Fruit fly (Drosophila melanogaster) whole organism, adult: Measurements from ENCODE around the gene snf.
A peak's percentile ranks its signal among the peaks of the same experiment; 100 is the strongest.

Experiments used
- CG11617 ChIP-seq: fragments of 200-800 bp; sonication (Bioruptor generic); optimal IDR thresholded peaks from 2 replicates; lab custom pipeline; 2017; ENCODE audit warnings: mild to moderate bottlenecking, missing biosample characterization, missing genetic modification reagents, missing genetic modification characterization
- CG12768 ChIP-seq: fragments of 200-800 bp; sonication (Bioruptor generic); optimal IDR thresholded peaks from 2 replicates; lab custom pipeline; 2017; ENCODE audit warnings: missing biosample characterization, missing genetic modification characterization, mild to moderate bottlenecking, moderate library complexity, missing genetic modification reagents
- CG14711 ChIP-seq: fragments of 200-800 bp; sonication (Bioruptor generic); optimal IDR thresholded peaks from 2 replicates; lab custom pipeline; 2018; ENCODE audit warnings: missing biosample characterization, mild to moderate bottlenecking, missing genetic modification characterization, moderate library complexity
- CG1620 ChIP-seq: fragments of 200-800 bp; sonication (Bioruptor generic); optimal IDR thresholded peaks from 2 replicates; lab custom pipeline; 2016; ENCODE audit warnings: missing biosample characterization, missing genetic modification characterization
- CG33017 ChIP-seq: fragments of 200-800 bp; sonication (Bioruptor generic); optimal IDR thresholded peaks from 2 replicates; lab custom pipeline; 2018; ENCODE audit warnings: missing biosample characterization, mild to moderate bottlenecking, missing genetic modification characterization, moderate library complexity
- CG5204 ChIP-seq: fragments of 200-800 bp; sonication (Bioruptor generic); optimal IDR thresholded peaks from 2 replicates; lab custom pipeline; 2016; ENCODE audit warnings: missing biosample characterization, missing genetic modification characterization
- CG7045 ChIP-seq: fragments of 200-800 bp; sonication (Bioruptor generic); optimal IDR thresholded peaks from 2 replicates; lab custom pipeline; 2017; ENCODE audit warnings: missing biosample characterization, mild to moderate bottlenecking, missing genetic modification characterization
- CG7101 ChIP-seq: fragments of 200-800 bp; sonication (Bioruptor generic); optimal IDR thresholded peaks from 2 replicates; lab custom pipeline; 2018; ENCODE audit warnings: missing biosample characterization, mild to moderate bottlenecking, missing genetic modification characterization, moderate library complexity
- Clk ChIP-seq: fragments of 200-800 bp; sonication (Bioruptor generic); optimal IDR thresholded peaks from 2 replicates; lab custom pipeline; 2017; ENCODE audit warnings: missing biosample characterization, missing genetic modification characterization
- Crg-1 ChIP-seq: fragments of 200-800 bp; sonication (Bioruptor generic); optimal IDR thresholded peaks from 2 replicates; lab custom pipeline; 2016; ENCODE audit warnings: missing biosample characterization, missing genetic modification characterization
- Hr96 ChIP-seq: fragments of 200-800 bp; sonication (Bioruptor generic); optimal IDR thresholded peaks from 2 replicates; lab custom pipeline; 2016; ENCODE audit warnings: missing biosample characterization, missing genetic modification characterization
- Mnt ChIP-seq: fragments of 200-800 bp; sonication (Bioruptor generic); optimal IDR thresholded peaks from 2 replicates; lab custom pipeline; 2016; ENCODE audit warnings: missing biosample characterization, mild to moderate bottlenecking, missing genetic modification characterization
- bab1 ChIP-seq: fragments of 200-800 bp; sonication (Bioruptor generic); optimal IDR thresholded peaks from 3 replicates; lab custom pipeline; 2019; ENCODE audit warnings: missing biosample characterization, mild to moderate bottlenecking, missing genetic modification characterization, moderate library complexity
- cic ChIP-seq: fragments of 200-800 bp; sonication (Bioruptor generic); optimal IDR thresholded peaks from 2 replicates; lab custom pipeline; 2017; ENCODE audit warnings: missing biosample characterization, mild to moderate bottlenecking, missing genetic modification characterization, moderate library complexity
- cnc ChIP-seq, 2 experiments: fragments of >200 bp; optimal IDR thresholded peaks; 2 replicates each; lab custom pipeline; 2017
- kay ChIP-seq: fragments of 200-800 bp; sonication (Bioruptor generic); peaks from one replicate; lab custom pipeline; 2016; ENCODE audit warnings: missing biosample characterization, missing genetic modification characterization, borderline replicate concordance
- ovo ChIP-seq: fragments of 200-800 bp; sonication (Bioruptor generic); optimal IDR thresholded peaks from 2 replicates; lab custom pipeline; 2016; ENCODE audit warnings: missing biosample characterization, missing genetic modification characterization
- pad ChIP-seq: fragments of 200-800 bp; sonication (Bioruptor generic); optimal IDR thresholded peaks from 3 replicates; lab custom pipeline; 2017; ENCODE audit warnings: missing biosample characterization, missing genetic modification characterization, mild to moderate bottlenecking, moderate library complexity, missing genetic modification reagents
- tj ChIP-seq: fragments of 200-800 bp; sonication (Bioruptor generic); optimal IDR thresholded peaks from 3 replicates; lab custom pipeline; 2017; ENCODE audit warnings: missing biosample characterization, mild to moderate bottlenecking, missing genetic modification characterization, moderate library complexity
- toe ChIP-seq: fragments of 200-800 bp; sonication (Bioruptor generic); optimal IDR thresholded peaks from 2 replicates; lab custom pipeline; 2016; ENCODE audit warnings: missing biosample characterization, missing genetic modification characterization

Gene snf

DNA sequence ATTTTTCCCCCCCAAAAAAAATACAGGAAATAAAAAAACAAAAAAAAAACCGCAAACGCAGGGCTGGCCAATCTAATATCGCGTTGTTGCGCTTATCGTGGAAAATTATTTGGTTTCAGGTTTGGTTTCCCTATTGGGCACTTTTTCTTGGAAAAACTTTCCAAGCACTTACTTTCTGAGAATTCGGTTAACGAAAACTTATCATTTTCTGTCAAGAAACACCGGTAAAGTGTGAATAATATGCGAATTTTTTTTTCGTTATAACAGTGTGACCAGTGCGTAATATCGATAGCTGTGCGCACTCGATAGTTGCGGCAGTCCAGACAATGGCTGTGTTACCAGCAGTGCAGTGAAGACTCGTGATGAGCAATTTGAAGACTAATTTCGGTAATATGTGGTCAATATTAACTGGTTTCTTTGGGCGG, 13.4 kb downstream of the snf start, which contains the start of gene Rnp4F:
TSS of gene Rnp4F (minus strand) at position 238 of the 425 bp plus-strand sequence.
- TF ChIP-seq Mnt (GFP tag; lab: Kevin White, UChicago) (peak; percentile 84), CG7045 (GFP tag; lab: Kevin White, UChicago) (peak; percentile 28), CG7101 (tag; lab: Kevin White, UChicago) (peak; percentile 78), tj (GFP tag; lab: Kevin White, UChicago) (peak; percentile 73), pad (GFP tag; lab: Kevin White, UChicago) (peak; percentile 77), CG11617 (GFP tag; lab: Kevin White, UChicago) (peak; percentile 87), CG5204 (GFP tag; lab: Kevin White, UChicago) (peak; percentile 64), ovo (GFP tag; lab: Kevin White, UChicago) (peak; percentile 77), bab1 (peak; percentile 85), cic (no peak), Clk (GFP tag; lab: Kevin White, UChicago) (peak; percentile 34), CG12768 (GFP tag; lab: Kevin White, UChicago) (peak; percentile 50), Hr96 (GFP tag; lab: Kevin White, UChicago) (peak; percentile 91), CG14711 (peak; percentile 58), kay (no peak), CG1620 (peak; percentile 85), cnc (optimal IDR thresholded peaks at IDR 0.05; lab: Kevin White, UChicago) (no peak), CG33017 (tag; lab: Kevin White, UChicago) (peak; percentile 3), toe (GFP tag; lab: Kevin White, UChicago) (peak; percentile 81), Crg-1 (GFP tag; lab: Kevin White, UChicago) (peak; percentile 75)

dm6 chrX:5323636-5324035, 14.6 kb downstream of the snf start, which contains the start of gene Mcm3:
Gene Mcm3 (plus strand): TSS chrX:5323855.
- TF ChIP-seq CG5204 (GFP tag; lab: Kevin White, UChicago): no peak
- TF ChIP-seq bab1: no peak
- no peak for TF ChIP-seq kay
- no peak for TF ChIP-seq CG12768 (GFP tag; lab: Kevin White, UChicago)
- TF ChIP-seq Crg-1 (GFP tag; lab: Kevin White, UChicago): no peak
- TF ChIP-seq Hr96 (GFP tag; lab: Kevin White, UChicago): no peak
- TF ChIP-seq pad (GFP tag; lab: Kevin White, UChicago): no peak
- TF ChIP-seq CG14711: no peak
- no peak for TF ChIP-seq CG1620
- TF ChIP-seq Mnt (GFP tag; lab: Kevin White, UChicago): no peak

DNA sequence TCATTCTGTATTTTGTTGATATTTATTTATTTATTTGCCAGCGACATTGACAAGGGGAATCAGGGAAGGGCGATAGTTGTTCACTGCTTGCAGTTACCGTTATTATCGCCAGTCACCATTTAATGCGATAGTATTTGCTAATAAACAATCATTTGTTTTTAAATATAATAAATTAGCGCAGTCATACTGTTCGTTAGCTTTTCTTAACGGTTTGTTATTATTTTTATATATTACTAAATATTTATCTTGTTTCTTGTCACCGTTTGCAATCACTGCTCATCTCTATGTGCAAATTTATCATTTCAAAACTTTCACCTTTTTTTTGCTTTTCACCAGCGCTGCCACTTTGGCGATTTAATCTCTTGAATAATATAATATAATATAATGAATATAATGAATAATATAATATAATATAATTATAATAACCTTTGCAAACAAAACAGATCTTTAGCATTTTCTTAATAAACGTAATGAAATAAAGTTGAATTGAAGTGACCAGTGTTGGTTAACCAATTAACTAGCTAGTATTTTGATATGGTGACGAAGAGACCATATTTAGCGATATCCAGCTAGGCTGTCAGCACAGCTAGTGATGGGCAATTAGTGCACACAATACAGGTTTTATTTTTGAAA, 20.3 kb downstream of the snf start, which contains the start of the genes CG3309 and XRCC1:
TSS of gene CG3309 (minus strand) at position 82 of the 633 bp plus-strand sequence.
TSS of gene XRCC1 (plus strand) at position 611 of the 633 bp plus-strand sequence.
- TF ChIP-seq kay (no peak), Crg-1 (GFP tag; lab: Kevin White, UChicago) (peak; percentile 25), toe (GFP tag; lab: Kevin White, UChicago) (peak; percentile 28), CG11617 (GFP tag; lab: Kevin White, UChicago) (peak; percentile 47), CG7101 (tag; lab: Kevin White, UChicago) (peak; percentile 44), ovo (GFP tag; lab: Kevin White, UChicago) (peak; percentile 79), Mnt (GFP tag; lab: Kevin White, UChicago) (peak; percentile 31), CG14711 (peak; percentile 54), cic (no peak), cnc (optimal IDR thresholded peaks at IDR 0.05; lab: Kevin White, UChicago) (no peak), CG1620 (peak; percentile 48), CG12768 (GFP tag; lab: Kevin White, UChicago) (no peak), pad (GFP tag; lab: Kevin White, UChicago) (peak; percentile 60), tj (GFP tag; lab: Kevin White, UChicago) (peak; percentile 88), bab1 (peak; percentile 47), CG7045 (GFP tag; lab: Kevin White, UChicago) (no peak), CG5204 (GFP tag; lab: Kevin White, UChicago) (peak; percentile 36), Hr96 (GFP tag; lab: Kevin White, UChicago) (no peak), Clk (GFP tag; lab: Kevin White, UChicago) (no peak), CG33017 (tag; lab: Kevin White, UChicago) (peak; percentile 18)

dm6 chrX:5332259-5332862, 23.3 kb downstream of the snf start, which contains the start of gene CanB:
Gene CanB (plus strand): TSS chrX:5332499.
- TF ChIP-seq CG14711: no peak
- no peak for TF ChIP-seq CG33017 (tag; lab: Kevin White, UChicago)
- TF ChIP-seq bab1: peak; percentile 35

- TF ChIP-seq CG7045 (GFP tag; lab: Kevin White, UChicago) (peak; percentile 33), CG5204 (GFP tag; lab: Kevin White, UChicago) (peak; percentile 19), CG33017 (tag; lab: Kevin White, UChicago) (peak; percentile 18), CG12768 (GFP tag; lab: Kevin White, UChicago) (no peak), toe (GFP tag; lab: Kevin White, UChicago) (no peak), bab1 (no peak), Clk (GFP tag; lab: Kevin White, UChicago) (no peak), pad (GFP tag; lab: Kevin White, UChicago) (no peak)
Measured at dm6 chrX:5336722-5337121, 27.7 kb downstream of the snf start.

DNA sequence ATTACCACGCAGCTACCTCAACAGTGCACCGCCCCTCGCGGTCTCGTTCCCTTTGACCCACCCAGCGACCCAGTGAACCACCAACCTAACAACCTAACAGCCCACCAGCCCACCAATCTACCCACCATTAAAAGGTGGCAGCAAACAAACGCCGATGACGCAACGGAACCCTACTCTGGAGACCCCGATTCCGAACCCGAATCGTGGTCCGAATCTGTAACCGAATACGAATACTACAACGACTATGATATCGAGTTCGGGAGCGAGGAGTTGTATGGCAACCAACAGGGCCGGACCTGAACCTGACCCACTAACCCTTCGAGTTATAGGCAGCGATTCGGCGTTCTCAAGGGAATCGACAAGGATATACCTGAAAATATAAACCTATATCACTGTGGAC, 28.3 kb downstream of the snf start:
- no peak for TF ChIP-seq cic
- TF ChIP-seq pad (GFP tag; lab: Kevin White, UChicago): no peak
- no peak for TF ChIP-seq CG1620
- TF ChIP-seq ovo (GFP tag; lab: Kevin White, UChicago): no peak
- no peak for TF ChIP-seq toe (GFP tag; lab: Kevin White, UChicago)
- TF ChIP-seq CG12768 (GFP tag; lab: Kevin White, UChicago): no peak
- TF ChIP-seq CG11617 (GFP tag; lab: Kevin White, UChicago): no peak
- TF ChIP-seq CG14711: no peak
- TF ChIP-seq CG7101 (tag; lab: Kevin White, UChicago): no peak
- no peak for TF ChIP-seq CG7045 (GFP tag; lab: Kevin White, UChicago)
- no peak for TF ChIP-seq bab1
- no peak for TF ChIP-seq CG5204 (GFP tag; lab: Kevin White, UChicago)
- TF ChIP-seq Clk (GFP tag; lab: Kevin White, UChicago): no peak
- TF ChIP-seq cnc (optimal IDR thresholded peaks at IDR 0.05; lab: Kevin White, UChicago): no peak
- TF ChIP-seq Mnt (GFP tag; lab: Kevin White, UChicago): no peak
- TF ChIP-seq Crg-1 (GFP tag; lab: Kevin White, UChicago): no peak
- no peak for TF ChIP-seq Hr96 (GFP tag; lab: Kevin White, UChicago)
- no peak for TF ChIP-seq tj (GFP tag; lab: Kevin White, UChicago)
